Fruit fly (Drosophila melanogaster): ENCODE data around the gene Smyd5.

Smyd5 gene

dm6 chr3R:21188540-21189276 lies 29.9 kb downstream of the Smyd5 start (continued):
- peak; percentile 11 for TF ChIP-seq tap (tag; optimal IDR thresholded peaks at IDR 0.05)
- peak; percentile 15; the same call in 1 of the 2 replicates for TF ChIP-seq ranshi (GFP tag; IDR thresholded peaks at IDR 0.05)
- TF ChIP-seq CG34422 (GFP tag; IDR thresholded peaks at IDR 0.05), result peak; percentile 90
- TF ChIP-seq CG13123 (GFP tag; optimal IDR thresholded peaks at IDR 0.05), result no peak
- peak; percentile 52 for TF ChIP-seq CG6813 (GFP tag; optimal IDR thresholded peaks at IDR 0.05)
- no peak for TF ChIP-seq pum (GFP tag; optimal IDR thresholded peaks at IDR 0.05)
- TF ChIP-seq sens-2 (GFP tag; IDR thresholded peaks at IDR 0.05), result no peak
- TF ChIP-seq Jarid2 (GFP tag; optimal IDR thresholded peaks at IDR 0.05), result peak; percentile 98
- TF ChIP-seq nerfin-2 (GFP tag; IDR thresholded peaks at IDR 0.05; ENCODE audit: partially characterized antibody), result peak; percentile 18; the same call in 1 of the 2 replicates
- peak; percentile 11 for TF ChIP-seq CG14710 (tag; optimal IDR thresholded peaks at IDR 0.05)
- TF ChIP-seq CG6689 (GFP tag; IDR thresholded peaks at IDR 0.05), result peak; percentile 76
- no peak for TF ChIP-seq CG17612 (GFP tag; IDR thresholded peaks at IDR 0.05)
- TF ChIP-seq CG34376 (GFP tag; optimal IDR thresholded peaks at IDR 0.05), result peak; percentile 88
- TF ChIP-seq CG15269 (tag; optimal IDR thresholded peaks at IDR 0.05), result peak; percentile 11
- TF ChIP-seq NK7.1 (GFP tag; optimal IDR thresholded peaks at IDR 0.05), result peak; percentile 18
- no peak for TF ChIP-seq CG7357 (GFP tag; IDR thresholded peaks at IDR 0.05)
- TF ChIP-seq hkb (optimal IDR thresholded peaks at IDR 0.05), result no peak
- TF ChIP-seq hkb (GFP tag; IDR thresholded peaks at IDR 0.05), result peak; percentile 61
- TF ChIP-seq amos (GFP tag; IDR thresholded peaks at IDR 0.05; ENCODE audit: partially characterized antibody), result no peak; the same call in 1 of the 2 replicates
- TF ChIP-seq Nf-YB (GFP tag; optimal IDR thresholded peaks at IDR 0.05), result peak; percentile 9
- TF ChIP-seq Fer1 (GFP tag; optimal IDR thresholded peaks at IDR 0.05), result peak; percentile 78
- peak; percentile 90 for TF ChIP-seq mirr (GFP tag; optimal IDR thresholded peaks at IDR 0.05)
- TF ChIP-seq CG14860 (GFP tag; IDR thresholded peaks at IDR 0.05; ENCODE audit: partially characterized antibody), result no peak
- TF ChIP-seq CG6854 (GFP tag; optimal IDR thresholded peaks at IDR 0.05), result peak; percentile 5
- TF ChIP-seq tup (GFP tag; optimal IDR thresholded peaks at IDR 0.05), result no peak
- peak; percentile 56 for TF ChIP-seq lbe (GFP tag; optimal IDR thresholded peaks at IDR 0.05)
- peak; percentile 12 for TF ChIP-seq CG17359 (tag; optimal IDR thresholded peaks at IDR 0.05)
- TF ChIP-seq ERR (GFP tag; optimal IDR thresholded peaks at IDR 0.05), result peak; percentile 41
- TF ChIP-seq Fer2 (tag; optimal IDR thresholded peaks at IDR 0.05), result no peak
- no peak for TF ChIP-seq Taf1 (GFP tag; IDR thresholded peaks at IDR 0.05)
- TF ChIP-seq da (GFP tag; optimal IDR thresholded peaks at IDR 0.05), result no peak
- TF ChIP-seq Dp (GFP tag; optimal IDR thresholded peaks at IDR 0.05), result peak; percentile 4
- TF ChIP-seq fd64A (GFP tag; optimal IDR thresholded peaks at IDR 0.05), result peak; percentile 32
- peak; percentile 71 for TF ChIP-seq CG18599 (GFP tag; optimal IDR thresholded peaks at IDR 0.05)
- peak; percentile 21 for TF ChIP-seq unpg (GFP tag; optimal IDR thresholded peaks at IDR 0.05)
- TF ChIP-seq CG8924 (tag; optimal IDR thresholded peaks at IDR 0.05), result peak; percentile 76
- peak; percentile 8 for TF ChIP-seq vfl (GFP tag; optimal IDR thresholded peaks at IDR 0.05)
- TF ChIP-seq pb (GFP tag; optimal IDR thresholded peaks at IDR 0.05), result peak; percentile 52
- TF ChIP-seq aop (GFP tag; IDR thresholded peaks at IDR 0.05), result no peak
- TF ChIP-seq CG2120 (GFP tag; optimal IDR thresholded peaks at IDR 0.05), result no peak
- TF ChIP-seq chn (GFP tag; optimal IDR thresholded peaks at IDR 0.05), result peak; percentile 39
- peak; percentile 19 for TF ChIP-seq PHDP (tag; optimal IDR thresholded peaks at IDR 0.05)
- TF ChIP-seq zen2 (GFP tag; IDR thresholded peaks at IDR 0.05; ENCODE audit: partially characterized antibody), result no peak
- TF ChIP-seq Elba2 (GFP tag; optimal IDR thresholded peaks at IDR 0.05), result peak; percentile 19
- peak; percentile 74 for TF ChIP-seq sd (tag; optimal IDR thresholded peaks at IDR 0.05)
- peak; percentile 42; the same call in 1 of the 2 replicates for TF ChIP-seq unc-4 (GFP tag; IDR thresholded peaks at IDR 0.05; ENCODE audit: partially characterized antibody)
- no peak for TF ChIP-seq lmd (GFP tag; IDR thresholded peaks at IDR 0.05)
- TF ChIP-seq CG3726 (GFP tag; IDR thresholded peaks at IDR 0.05), result no peak
- TF ChIP-seq fru (optimal IDR thresholded peaks at IDR 0.05), result no peak
